Worm (Caenorhabditis elegans): ENCODE results near the gene srx-110.
A peak's percentile ranks its signal among the peaks of the same experiment; 100 is the strongest.

Gene srx-110

DNA sequence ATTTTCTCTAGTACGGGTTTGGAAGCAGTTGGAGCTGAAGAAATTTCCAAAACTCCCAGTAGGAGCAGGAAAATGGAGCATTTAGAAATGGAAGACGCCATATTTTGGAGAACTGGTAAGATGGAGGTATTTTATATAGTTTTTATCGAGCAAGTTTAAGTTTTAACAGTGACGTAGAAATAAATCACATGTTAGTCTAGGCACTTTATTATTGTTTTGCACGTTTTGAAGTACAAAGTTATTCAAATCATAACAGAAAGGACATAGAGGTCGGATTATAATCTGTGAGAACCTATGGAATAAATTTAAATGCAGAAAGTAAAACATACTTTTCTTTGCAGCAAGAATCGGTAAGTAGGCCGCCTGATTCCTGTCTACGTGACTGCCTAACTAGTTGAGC, 45.6 kb upstream of the srx-110 start, which contains the start of gene F19B10.6:
Gene F19B10.6, minus strand, starts transcription at position 101 of the 400 bp plus-strand sequence.
- no peak for TF ChIP-seq mep-1 (tag; optimal IDR thresholded peaks at IDR 0.05)

DNA sequence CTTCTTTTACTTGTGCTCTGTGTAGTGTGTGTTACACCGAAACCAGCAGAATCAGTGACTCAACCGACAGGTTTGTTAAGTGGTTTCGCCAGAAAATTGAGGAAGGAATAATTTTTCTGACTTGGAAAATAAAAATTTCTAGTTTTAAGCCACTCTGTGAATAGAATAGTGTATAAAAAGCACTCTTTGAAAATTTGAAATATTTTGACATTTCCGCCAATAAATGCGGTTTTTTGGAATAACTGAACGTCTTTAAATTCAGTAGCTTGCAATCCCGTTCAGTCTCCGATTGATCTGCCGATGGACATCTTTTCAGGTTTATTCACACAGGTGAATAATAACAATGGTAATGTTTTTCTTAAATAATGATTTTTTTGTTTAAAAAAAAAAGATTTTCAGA, 44.9 kb upstream of the srx-110 start, which contains the start of gene F19B10.3:
Gene F19B10.3, plus strand, starts transcription at position 301 of the 400 bp plus-strand sequence.
- TF ChIP-seq efl-1 (optimal IDR thresholded peaks at IDR 0.05) (no peak), efl-1 (GFP tag; optimal IDR thresholded peaks at IDR 0.05 in 1 of 2) (peak in 1 of 2 experiments; percentile 29), nhr-71 (tag; optimal IDR thresholded peaks at IDR 0.05) (no peak)

DNA sequence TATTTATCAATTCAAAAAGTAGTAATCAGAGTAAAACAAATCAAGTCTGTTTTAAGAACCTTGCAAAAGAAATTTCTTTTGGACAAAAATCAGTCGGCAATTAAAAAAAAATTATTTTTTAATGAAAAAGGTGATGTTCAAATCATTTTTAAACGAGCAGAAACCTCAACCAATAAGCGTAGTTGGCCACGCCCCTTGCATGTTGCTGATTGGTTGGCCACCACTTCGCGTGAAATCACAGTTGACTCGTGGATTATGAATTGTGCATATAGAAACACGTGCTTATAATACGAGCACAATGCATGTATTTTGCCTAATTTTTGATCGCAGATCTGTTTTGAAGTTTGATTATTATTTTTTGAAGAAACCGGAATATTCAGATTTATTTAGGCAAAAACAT, 44.2 kb upstream of the srx-110 start:
- TF ChIP-seq egl-13 (tag; optimal IDR thresholded peaks at IDR 0.05) (no peak), mab-9 (GFP tag; IDR thresholded peaks at IDR 0.05) (no peak), isw-1 (GFP tag; IDR thresholded peaks at IDR 0.05) (no peak), C04F5.9 (tag; optimal IDR thresholded peaks at IDR 0.05) (no peak), hlh-4 (tag; optimal IDR thresholded peaks at IDR 0.05) (no peak), efl-1 (optimal IDR thresholded peaks at IDR 0.05) (no peak), efl-1 (GFP tag; optimal IDR thresholded peaks at IDR 0.05 in 1 of 2) (no peak), dsc-1 (tag; optimal IDR thresholded peaks at IDR 0.05) (no peak), ztf-4 (tag; optimal IDR thresholded peaks at IDR 0.05) (no peak), fkh-4 (tag; optimal IDR thresholded peaks at IDR 0.05; ENCODE audit: borderline replicate concordance) (no peak), nhr-237 (tag; optimal IDR thresholded peaks at IDR 0.05) (no peak)

DNA sequence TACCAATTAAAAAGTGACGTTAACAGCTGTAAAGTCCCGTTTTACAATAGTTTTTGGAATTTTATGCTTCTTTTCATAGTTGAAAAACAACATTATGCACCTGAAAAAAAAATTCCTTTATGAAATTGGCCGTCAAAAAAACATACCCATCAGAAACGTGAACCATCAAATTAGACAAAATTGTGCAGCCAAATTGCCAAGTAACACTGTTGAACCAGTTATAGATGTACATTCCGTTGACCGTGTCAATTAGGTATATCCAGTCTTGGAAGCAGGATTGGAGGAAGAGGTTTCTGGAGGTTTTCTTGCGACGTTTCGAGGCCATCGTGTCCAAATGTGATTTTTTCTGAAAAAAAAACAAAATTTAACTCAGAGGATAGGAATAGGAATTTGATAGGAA, 40.0 kb upstream of the srx-110 start, which contains the start of gene srx-97:
Gene srx-97, minus strand, starts transcription at position 101 of the 400 bp plus-strand sequence.
- no peak for TF ChIP-seq rnt-1 (tag; optimal IDR thresholded peaks at IDR 0.05)
- TF ChIP-seq unc-130 (tag; optimal IDR thresholded peaks at IDR 0.05), result no peak
- no peak for TF ChIP-seq nhr-12 (tag; optimal IDR thresholded peaks at IDR 0.05)
- no peak for TF ChIP-seq egl-13 (tag; optimal IDR thresholded peaks at IDR 0.05)
- no peak for TF ChIP-seq Y116A8C.19 (tag; optimal IDR thresholded peaks at IDR 0.05; ENCODE audit: borderline replicate concordance)
- TF ChIP-seq pag-3 (tag; optimal IDR thresholded peaks at IDR 0.05; ENCODE audit: borderline replicate concordance, insufficient read depth), result no peak
- TF ChIP-seq tbx-2 (tag; optimal IDR thresholded peaks at IDR 0.05), result no peak

DNA sequence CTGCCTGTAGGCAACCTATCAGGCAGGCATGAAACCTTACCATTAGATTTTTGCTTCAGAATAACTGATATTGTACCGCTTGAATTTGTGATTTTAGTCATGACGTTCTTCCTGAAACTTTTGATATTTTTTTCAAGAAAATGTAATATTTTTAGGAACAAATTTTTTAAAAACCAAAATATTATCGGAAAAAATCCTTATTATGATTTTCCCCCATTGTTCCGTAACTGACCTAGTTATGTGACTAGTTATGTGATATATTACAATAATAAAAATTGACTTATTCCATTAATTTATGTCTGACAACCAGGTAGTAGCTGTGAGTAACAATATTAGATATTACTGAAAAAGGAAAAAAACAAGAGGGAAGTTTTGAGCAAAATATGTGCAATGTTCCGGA, 38.4 kb upstream of the srx-110 start, which contains the start of gene srx-98:
Gene srx-98, minus strand, starts transcription at position 101 of the 400 bp plus-strand sequence.
- TF ChIP-seq dsc-1 (tag; optimal IDR thresholded peaks at IDR 0.05), result no peak
- no peak for TF ChIP-seq elt-3 (tag; optimal IDR thresholded peaks at IDR 0.05)
- TF ChIP-seq nhr-237 (tag; optimal IDR thresholded peaks at IDR 0.05), result no peak
- TF ChIP-seq jun-1 (tag; optimal IDR thresholded peaks at IDR 0.05), result no peak
- TF ChIP-seq vab-15 (tag; optimal IDR thresholded peaks at IDR 0.05), result no peak
- TF ChIP-seq F16B12.6 (tag; optimal IDR thresholded peaks at IDR 0.05), result no peak
- TF ChIP-seq grh-1 (GFP tag; IDR thresholded peaks at IDR 0.05), result no peak
- no peak for TF ChIP-seq hlh-17 (GFP tag; optimal IDR thresholded peaks at IDR 0.05; ENCODE audit: borderline replicate concordance)
- TF ChIP-seq fos-1 (tag; optimal IDR thresholded peaks at IDR 0.05), result no peak
- no peak for TF ChIP-seq aha-1 (tag; optimal IDR thresholded peaks at IDR 0.05)
- TF ChIP-seq zip-4 (GFP tag; optimal IDR thresholded peaks at IDR 0.05), result no peak
- no peak for TF ChIP-seq ztf-4 (tag; optimal IDR thresholded peaks at IDR 0.05)
- no peak for TF ChIP-seq fkh-8 (tag; optimal IDR thresholded peaks at IDR 0.05)
- no peak for TF ChIP-seq skn-1 (tag; optimal IDR thresholded peaks at IDR 0.05)

DNA sequence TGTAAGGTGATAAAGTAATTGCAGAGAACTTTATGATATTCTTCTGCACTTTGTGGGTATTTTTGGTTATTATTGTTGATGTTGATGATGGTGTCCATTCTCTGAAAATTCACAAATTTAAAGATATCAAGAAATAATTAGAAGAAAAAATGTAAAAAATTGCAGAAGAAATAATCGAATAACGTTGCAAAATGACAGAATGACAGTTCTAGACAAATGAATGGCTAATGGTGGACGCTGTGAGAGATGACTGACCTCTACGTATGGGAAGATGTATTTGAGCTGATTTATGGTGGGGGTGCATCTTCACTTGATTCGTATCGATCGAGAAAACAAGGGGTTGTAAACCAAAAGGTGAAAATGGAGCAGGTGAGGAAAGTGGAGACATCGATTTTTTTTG, 35.9 kb upstream of the srx-110 start, which contains the start of gene sea-1:
Gene sea-1, minus strand, starts transcription at position 101 of the 400 bp plus-strand sequence.
- TF ChIP-seq nhr-237 (tag; optimal IDR thresholded peaks at IDR 0.05), result no peak
- TF ChIP-seq fos-1 (tag; optimal IDR thresholded peaks at IDR 0.05), result no peak
- no peak for TF ChIP-seq fkh-4 (tag; optimal IDR thresholded peaks at IDR 0.05; ENCODE audit: borderline replicate concordance)
- no peak for TF ChIP-seq mep-1 (tag; optimal IDR thresholded peaks at IDR 0.05)
- TF ChIP-seq fkh-10 (GFP tag; optimal IDR thresholded peaks at IDR 0.05), result no peak
- no peak for TF ChIP-seq nhr-90 (tag; optimal IDR thresholded peaks at IDR 0.05; ENCODE audit: poor library complexity)
- TF ChIP-seq lin-39 (tag; optimal IDR thresholded peaks at IDR 0.05), result no peak
- no peak for TF ChIP-seq mef-2 (tag; optimal IDR thresholded peaks at IDR 0.05)
- no peak for TF ChIP-seq nhr-76 (tag; optimal IDR thresholded peaks at IDR 0.05)
- TF ChIP-seq tbx-2 (tag; optimal IDR thresholded peaks at IDR 0.05), result no peak

Data from whole organism, L1 larva.